Worm (Caenorhabditis elegans) whole organism, dauer: ENCODE results near the gene bpl-1.

Source experiments
- unc-62 ChIP-seq: sonication (generic microtip); optimal IDR thresholded peaks from 2 replicates; lab custom pipeline; 2017; ENCODE audit warnings: missing biosample characterization, missing genetic modification reagents, missing genetic modification characterization

bpl-1 gene

DNA sequence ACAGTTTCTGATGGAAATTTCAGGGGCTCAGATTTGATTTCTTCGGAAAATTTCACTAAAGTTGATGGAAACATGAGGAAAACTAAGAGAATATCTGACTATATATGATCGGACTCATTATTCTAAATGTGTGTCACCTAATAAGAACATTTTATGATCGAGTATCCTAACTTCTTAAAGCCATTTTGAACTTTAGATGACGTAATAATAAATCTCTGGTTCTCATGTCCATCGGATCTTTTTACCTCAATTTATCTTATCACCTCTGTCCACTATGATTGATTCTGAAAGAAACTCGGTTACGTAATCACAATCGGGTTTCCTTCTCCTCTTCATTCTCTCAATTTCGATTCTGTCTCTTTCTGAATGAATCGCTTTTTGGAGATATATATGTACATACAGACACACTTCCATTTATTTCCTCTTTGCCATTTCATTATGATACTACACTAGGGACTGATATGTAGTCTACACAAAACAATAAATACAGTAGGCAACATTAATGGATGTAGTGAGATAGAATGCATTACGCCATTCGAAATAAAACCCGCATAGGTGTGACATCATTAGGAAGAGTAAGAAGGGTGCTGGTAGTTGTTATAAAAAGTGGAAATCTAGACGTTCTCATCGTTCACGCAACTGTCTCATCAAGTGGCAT is 16.7 kb upstream of the bpl-1 start:
- TF ChIP-seq unc-62 (GFP tag; lab: Kevin White, UChicago): no peak

DNA sequence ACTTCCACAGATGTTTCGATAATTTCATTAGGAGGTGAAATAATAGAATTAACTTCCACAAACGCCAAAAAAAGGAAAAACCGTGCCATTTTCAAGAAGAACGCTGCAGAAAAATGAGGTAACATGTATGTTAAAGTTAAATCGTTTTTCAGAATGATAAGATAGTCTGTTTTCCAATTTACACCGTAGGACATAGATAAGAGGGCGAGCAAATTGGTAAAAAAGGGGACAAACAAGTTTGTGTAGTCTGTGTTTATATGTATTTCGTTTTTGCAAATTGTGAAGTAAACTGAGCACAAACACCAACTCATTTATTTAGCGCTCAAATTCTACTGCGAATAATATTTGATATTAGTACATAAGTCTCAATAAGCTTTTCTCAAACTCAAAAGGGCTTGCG is 14.1 kb upstream of the bpl-1 start, which contains the start of gene F13H8.11:
Gene F13H8.11, minus strand, starts transcription at position 155 of the 400 bp plus-strand sequence.
- TF ChIP-seq unc-62 (GFP tag; lab: Kevin White, UChicago): no peak

DNA sequence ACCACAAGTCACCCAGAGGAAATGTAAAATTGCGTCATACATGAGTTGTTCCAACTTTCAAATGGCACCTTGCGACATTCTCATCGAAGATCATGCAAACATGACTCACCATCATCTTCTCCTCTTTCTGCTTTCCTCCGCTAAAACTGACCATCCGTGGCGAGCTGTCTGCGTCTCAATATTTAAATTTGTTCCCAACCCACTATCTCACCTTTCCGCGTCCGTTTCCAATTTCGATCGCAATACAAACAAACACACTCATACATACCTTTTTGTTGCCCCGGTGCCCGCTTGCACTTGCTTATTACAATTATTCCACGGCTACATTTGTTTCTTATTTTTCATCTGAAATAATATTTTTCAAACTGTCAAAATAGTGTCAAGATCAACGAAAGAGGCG is 13.3 kb upstream of the bpl-1 start, which contains the start of gene nmgp-1:
Gene nmgp-1, plus strand, starts transcription at position 174 of the 400 bp plus-strand sequence.
- no peak for TF ChIP-seq unc-62 (GFP tag; lab: Kevin White, UChicago)

DNA sequence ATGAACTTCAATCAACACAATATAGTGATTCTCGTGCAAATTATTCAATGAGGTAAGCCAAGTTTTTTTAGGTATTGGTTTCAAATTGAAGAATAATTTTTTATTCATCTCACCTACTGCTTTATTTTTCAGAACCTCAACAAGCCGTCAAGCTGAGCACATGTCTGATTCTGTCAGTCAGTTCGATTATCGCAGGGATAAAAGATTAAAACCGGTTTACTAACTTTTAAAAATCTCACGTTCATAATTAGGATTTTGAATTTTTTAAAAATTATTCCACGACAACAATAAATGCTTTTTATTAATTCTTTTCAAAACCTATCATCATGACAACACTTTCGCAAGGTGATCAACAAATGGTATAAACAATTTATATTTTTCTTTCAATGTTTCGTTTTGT is 11.8 kb upstream of the bpl-1 start, which contains the start of gene F13H8.12:
Gene F13H8.12, plus strand, starts transcription at position 301 of the 400 bp plus-strand sequence.
- TF ChIP-seq unc-62 (GFP tag; lab: Kevin White, UChicago): no peak

DNA sequence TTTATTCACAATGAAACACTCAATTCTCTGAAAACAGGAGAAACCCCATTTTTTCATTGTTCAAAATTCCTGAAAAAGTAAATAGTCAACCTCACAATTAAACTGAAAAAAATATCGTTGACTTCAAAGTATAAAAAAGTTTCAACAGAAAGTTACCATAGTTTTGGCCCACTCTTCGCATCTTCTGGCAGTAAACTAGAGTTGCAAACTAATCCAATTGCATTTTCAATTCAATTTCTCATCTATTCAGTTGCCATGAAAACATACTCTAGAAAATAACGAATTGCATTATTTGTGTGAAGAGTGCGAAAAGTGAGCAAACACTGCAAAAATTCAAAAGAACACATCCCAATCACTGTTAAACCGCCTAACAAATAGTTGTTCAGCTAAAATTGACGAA is 10.3 kb upstream of the bpl-1 start, which contains the start of gene F13H8.3:
Gene F13H8.3, plus strand, starts transcription at position 301 of the 400 bp plus-strand sequence.
- TF ChIP-seq unc-62 (GFP tag; lab: Kevin White, UChicago): no peak

DNA sequence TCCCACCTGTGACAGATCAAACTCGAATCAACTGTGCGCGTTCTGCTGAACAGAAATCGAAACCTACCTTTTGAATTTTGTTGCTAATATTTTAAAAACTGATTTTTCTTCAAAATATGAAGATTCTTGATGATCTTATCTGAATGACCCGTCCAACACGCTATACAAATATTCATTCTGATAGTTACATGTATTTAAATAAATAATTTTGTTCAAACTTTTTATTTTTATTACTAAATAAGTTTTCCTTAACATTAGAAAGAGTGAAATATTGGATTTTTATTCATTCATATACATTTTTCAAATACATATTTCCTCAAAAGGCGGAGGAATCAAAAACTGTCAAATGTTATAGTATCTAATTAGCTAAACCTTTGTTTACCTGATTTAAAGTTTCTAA is 6.0 kb upstream of the bpl-1 start, which contains the start of gene F13H8.8:
Gene F13H8.8, minus strand, starts transcription at position 101 of the 400 bp plus-strand sequence.
- TF ChIP-seq unc-62 (GFP tag; lab: Kevin White, UChicago): no peak

DNA sequence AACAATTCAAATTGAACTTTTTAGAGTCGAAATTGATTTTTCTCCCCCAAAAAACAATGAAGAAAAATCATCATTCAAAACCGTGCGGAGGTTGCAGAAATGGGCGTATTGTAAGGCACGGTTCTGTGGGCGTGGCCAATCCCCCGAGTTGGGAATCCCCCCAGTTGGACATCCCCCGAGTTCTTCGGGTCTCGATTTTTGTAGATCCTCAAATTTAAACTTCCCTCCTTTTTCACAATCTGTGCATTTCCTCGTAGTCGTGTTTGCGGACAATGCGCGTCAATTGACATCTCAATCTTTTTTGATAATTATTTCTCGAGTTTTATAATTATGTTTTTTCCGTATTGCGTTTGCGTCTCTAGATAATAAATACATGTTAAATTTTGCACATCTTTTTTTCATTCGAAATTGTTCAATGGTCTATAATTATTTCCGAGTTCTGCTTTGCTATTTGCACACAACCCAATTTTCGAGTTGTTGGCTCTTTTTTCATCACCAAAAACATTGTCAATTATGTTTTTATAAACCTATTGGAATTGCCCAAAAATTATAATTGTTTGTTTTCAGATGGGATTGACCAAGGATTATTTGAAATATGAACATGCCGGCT is 4.1 kb upstream of the bpl-1 start, which contains the start of gene F13H8.2:
Gene F13H8.2, plus strand, starts transcription at position 560 of the 610 bp plus-strand sequence.
- no peak for TF ChIP-seq unc-62 (GFP tag; lab: Kevin White, UChicago)

DNA sequence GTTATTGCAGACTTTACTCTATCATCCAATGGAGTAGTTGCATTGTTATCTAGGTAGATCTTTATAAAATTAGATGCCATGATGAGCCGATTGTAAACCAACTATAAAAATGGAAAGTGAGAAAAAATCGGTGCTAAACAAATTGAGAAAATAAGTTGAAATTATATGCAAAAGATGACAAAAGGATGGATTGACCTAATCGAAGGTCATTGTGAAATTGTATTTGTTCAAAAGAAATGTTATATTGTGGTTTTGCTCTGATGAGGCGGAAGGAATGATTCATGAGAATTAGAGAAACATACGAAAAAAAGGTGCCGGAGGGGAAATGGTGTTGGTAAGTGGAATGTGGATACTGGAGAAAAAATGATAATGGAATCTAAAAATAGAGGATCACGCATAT is 7.0 kb downstream of the bpl-1 start, which contains the start of gene scly-1:
Gene scly-1, minus strand, starts transcription at position 101 of the 400 bp plus-strand sequence.
- no peak for TF ChIP-seq unc-62 (GFP tag; lab: Kevin White, UChicago)

DNA sequence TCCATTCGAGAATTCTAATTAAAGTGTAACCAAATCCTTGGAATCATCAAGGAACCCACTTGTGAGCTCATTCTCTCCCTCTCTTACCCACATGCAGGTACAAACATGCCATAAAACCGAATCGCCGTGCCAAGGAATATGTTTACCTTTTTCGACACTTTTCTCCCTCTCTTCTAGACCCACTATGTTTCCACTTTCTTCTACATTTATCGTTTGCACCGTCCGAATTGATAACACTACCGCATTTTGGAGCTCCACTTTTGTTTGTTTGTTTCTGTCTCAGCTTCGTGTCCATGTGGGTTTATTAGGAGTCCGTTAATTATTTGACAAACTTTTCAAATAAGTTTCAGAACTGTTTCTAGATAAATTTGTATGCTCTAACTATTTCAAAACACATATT is 7.9 kb downstream of the bpl-1 start:
- TF ChIP-seq unc-62 (GFP tag; lab: Kevin White, UChicago): no peak

DNA sequence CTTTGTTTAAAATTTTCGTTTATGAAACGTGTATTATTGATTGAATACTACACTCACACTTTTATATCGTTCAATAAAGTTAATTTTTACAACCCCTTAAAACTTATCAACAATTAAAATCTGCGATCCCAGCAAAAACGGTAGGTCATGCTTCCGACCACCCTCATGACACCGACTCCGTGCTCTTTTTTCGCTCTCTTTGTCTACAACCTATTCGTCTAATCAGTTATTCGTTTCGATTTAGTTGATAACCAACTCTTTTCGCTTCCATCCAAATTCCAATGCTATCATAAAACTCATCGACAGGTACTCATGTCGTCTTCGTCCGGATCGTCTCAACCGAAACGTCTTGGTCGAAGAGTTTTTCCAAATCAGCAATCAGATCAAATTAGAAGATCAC is 9.1 kb downstream of the bpl-1 start, which contains the start of gene F13H8.1:
Gene F13H8.1, plus strand, starts transcription at position 311 of the 400 bp plus-strand sequence.
- no peak for TF ChIP-seq unc-62 (GFP tag; lab: Kevin White, UChicago)

DNA sequence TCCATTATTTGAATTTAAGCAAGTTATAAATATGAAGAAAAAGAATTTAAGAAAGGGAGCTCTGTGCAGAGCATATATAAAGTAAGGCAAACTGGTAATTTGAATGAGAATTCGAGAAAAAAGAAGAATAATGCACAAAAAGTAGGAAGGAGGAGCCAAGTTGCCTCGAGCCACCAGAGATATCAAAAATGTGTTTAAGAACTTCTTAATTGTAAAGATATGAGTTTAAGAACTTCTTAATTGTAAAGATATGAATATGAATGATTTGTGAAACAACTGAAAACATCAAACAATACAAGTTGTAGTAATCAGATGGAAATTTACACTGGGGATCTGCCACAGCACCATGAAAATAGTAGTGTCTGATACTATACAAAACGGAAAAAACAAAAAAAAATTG is 12.8 kb downstream of the bpl-1 start, which contains the start of gene F13H8.6:
Gene F13H8.6, minus strand, starts transcription at position 101 of the 400 bp plus-strand sequence.
- TF ChIP-seq unc-62 (GFP tag; lab: Kevin White, UChicago): no peak

DNA sequence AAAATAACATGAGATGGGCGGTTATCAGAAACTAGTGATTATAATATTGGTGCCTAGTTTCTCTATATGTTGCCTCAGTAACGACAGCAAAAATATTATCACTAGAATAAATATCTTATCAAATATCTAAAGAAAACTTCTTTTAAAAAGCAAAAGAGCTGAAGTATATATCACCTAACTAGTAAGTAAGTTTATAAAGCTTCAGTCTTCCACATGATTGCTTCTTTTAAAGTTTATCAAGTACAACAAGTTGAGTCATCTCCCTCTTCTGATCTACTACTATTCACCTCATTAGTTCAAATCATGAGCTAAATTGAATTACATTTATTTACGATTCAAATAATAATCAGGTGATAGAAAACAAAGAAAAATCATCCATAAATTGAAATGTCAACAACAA is 14.1 kb downstream of the bpl-1 start:
- no peak for TF ChIP-seq unc-62 (GFP tag; lab: Kevin White, UChicago)

DNA sequence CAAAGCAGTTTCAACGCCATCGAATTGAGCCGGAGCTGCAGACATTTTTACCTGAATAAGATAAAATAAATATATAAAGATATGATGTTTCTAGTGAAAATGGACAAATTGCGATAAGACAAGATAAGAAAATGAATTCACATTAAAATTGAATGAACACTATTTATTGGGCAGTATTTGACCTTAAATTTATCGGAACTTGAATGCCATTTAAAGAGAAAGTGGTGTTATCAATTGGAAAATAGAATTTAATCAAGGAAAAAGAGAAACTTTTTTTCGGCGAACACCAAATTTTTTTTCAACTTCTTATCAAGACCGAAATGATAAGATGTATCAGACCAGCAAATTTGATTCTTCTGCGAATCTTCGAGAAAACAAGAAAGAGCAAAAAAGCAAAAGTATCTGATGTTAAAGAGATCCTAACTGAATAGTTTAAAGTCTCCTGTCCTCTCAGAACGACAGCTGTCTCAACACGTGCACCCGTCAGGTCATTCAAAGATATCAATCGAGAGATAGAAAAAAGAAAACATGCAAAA is 16.1 kb downstream of the bpl-1 start, which contains the start of gene upb-1:
Gene upb-1, minus strand, starts transcription at position 51 of the 536 bp plus-strand sequence.
- TF ChIP-seq unc-62 (GFP tag; lab: Kevin White, UChicago): no peak

DNA sequence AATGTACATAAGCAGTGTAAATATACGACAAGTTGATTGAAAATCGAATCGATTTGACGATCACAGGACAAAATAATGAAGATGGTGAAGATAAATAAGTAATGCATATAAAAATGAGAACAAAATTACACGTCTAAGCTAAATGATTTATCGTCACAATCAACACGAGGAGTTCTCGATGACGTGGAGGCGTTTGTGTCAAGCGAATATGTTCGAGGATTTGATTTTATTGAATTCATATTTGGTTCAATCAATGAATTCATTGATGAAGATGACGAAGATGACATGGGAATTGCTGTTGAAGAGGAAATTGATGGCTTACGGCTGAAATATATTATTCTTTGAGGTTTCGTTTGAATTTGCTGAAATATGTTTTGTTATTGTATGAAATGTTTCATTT is 18.5 kb downstream of the bpl-1 start, which contains the start of gene nyn-3:
Gene nyn-3, minus strand, starts transcription at position 101 of the 400 bp plus-strand sequence.
- no peak for TF ChIP-seq unc-62 (GFP tag; lab: Kevin White, UChicago)

DNA sequence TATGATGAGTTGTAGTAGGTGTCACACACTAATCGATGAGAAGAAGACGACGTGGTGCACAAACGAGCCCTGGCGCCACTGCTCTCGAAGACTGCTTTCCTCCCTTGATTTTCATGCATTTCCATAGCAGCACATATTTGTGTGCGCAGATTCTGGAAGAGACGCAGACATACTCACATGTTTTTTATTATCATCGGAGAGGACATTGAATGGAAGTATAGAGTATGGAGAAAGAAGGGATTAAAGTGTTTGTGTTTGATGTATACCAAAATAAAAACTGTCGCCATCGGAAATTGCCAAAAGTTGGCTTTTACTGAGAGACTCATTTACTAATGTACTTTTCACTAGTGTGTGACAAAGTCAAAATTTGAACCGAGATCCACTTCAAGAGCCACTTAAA is 20.2 kb downstream of the bpl-1 start, which contains the start of gene mps-1:
Gene mps-1, minus strand, starts transcription at position 101 of the 400 bp plus-strand sequence.
- no peak for TF ChIP-seq unc-62 (GFP tag; lab: Kevin White, UChicago)
